Worm (Caenorhabditis elegans) whole organism, midembryonic: ENCODE results near the gene sto-2.

ENCODE experiments used
- T22C8.4 ChIP-seq: fragments of 200-800 bp; sonication (Bioruptor generic); IDR thresholded peaks from 2 replicates; pipeline ENCODE4 v1.3.6; 2022; ENCODE audit warnings: missing genetic modification characterization, missing compliant biosample characterization
- cog-1 ChIP-seq: sonication (generic microtip); optimal IDR thresholded peaks from 2 replicates; lab custom pipeline; 2016; ENCODE audit warnings: missing genetic modification characterization, missing compliant biosample characterization
- flt-1 ChIP-seq: fragments of 200-800 bp; sonication (Bioruptor generic); IDR thresholded peaks from 2 replicates; pipeline ENCODE4 v1.3.6; 2022; ENCODE audit warnings: missing genetic modification characterization, missing compliant biosample characterization
- klf-2 ChIP-seq: fragments of 200-800 bp; sonication (Bioruptor generic); conservative IDR thresholded peaks from 2 replicates; pipeline ENCODE4 v1.3.6; 2022; ENCODE audit warnings: missing genetic modification reagents, missing genetic modification characterization, missing compliant biosample characterization
- med-1 ChIP-seq: sonication (generic microtip); optimal IDR thresholded peaks from 2 replicates; lab custom pipeline; 2017; ENCODE audit warnings: missing genetic modification characterization, mild to moderate bottlenecking, missing compliant biosample characterization, antibody characterized with exemption, missing genetic modification reagents; ENCODE audit not compliant: insufficient read depth
- ref-1 ChIP-seq: fragments of 200-800 bp; sonication (Bioruptor generic); conservative IDR thresholded peaks from 2 replicates; pipeline ENCODE4 v1.3.6; 2022; ENCODE audit warnings: missing genetic modification reagents, missing genetic modification characterization, missing compliant biosample characterization
- tab-1 ChIP-seq: fragments of 200-800 bp; sonication (Bioruptor generic); IDR thresholded peaks from 2 replicates; pipeline ENCODE4 v1.3.6; 2022; ENCODE audit warnings: missing genetic modification characterization, missing compliant biosample characterization
- ztf-23 ChIP-seq: fragments of 200-800 bp; sonication (Bioruptor generic); IDR thresholded peaks from 2 replicates; pipeline ENCODE4 v1.3.6; 2022; ENCODE audit warnings: missing genetic modification reagents, missing genetic modification characterization, missing compliant biosample characterization
- ztf-29 ChIP-seq: fragments of 200-800 bp; sonication (Bioruptor generic); IDR thresholded peaks from 2 replicates; pipeline ENCODE4 v1.3.6; 2022; ENCODE audit warnings: missing genetic modification reagents, missing genetic modification characterization, missing compliant biosample characterization

The sto-2 gene

ce11 chrX:5354022-5354876 lies 31.1 kb upstream of the sto-2 start, which contains the start of gene pfn-2:
TSS of gene pfn-2 (minus strand) at chrX:5354072.
- TF ChIP-seq med-1 (GFP tag; lab: Kevin White, UChicago) (no peak), cog-1 (tag; lab: Kevin White, UChicago) (no peak), klf-2 (GFP tag; lab: Robert Waterston, UW) (0 out of 2 replicates have a peak, but pooled peaks have one; percentile 9), flt-1 (GFP tag; lab: Robert Waterston, UW) (peak; percentile 57; the same call in 1 of the 2 replicates), ztf-23 (peak; percentile 72; the same call in 1 of the 2 replicates)

- TF ChIP-seq ztf-23 (no peak), ztf-29 (no peak), klf-2 (GFP tag; lab: Robert Waterston, UW) (no peak), ref-1 (GFP tag; lab: Robert Waterston, UW) (no peak), T22C8.4 (GFP tag; lab: Robert Waterston, UW) (no peak), flt-1 (GFP tag; lab: Robert Waterston, UW) (no peak), tab-1 (GFP tag; lab: Robert Waterston, UW) (no peak), med-1 (GFP tag; lab: Kevin White, UChicago) (no peak), cog-1 (tag; lab: Kevin White, UChicago) (no peak)
These were observed 25.5 kb upstream of the sto-2 start, which contains the start of gene syx-3 for ce11 chrX:5348529-5349148. TSS of gene syx-3 (plus strand) at chrX:5349098.

- TF ChIP-seq T22C8.4 (GFP tag; lab: Robert Waterston, UW): no peak
- TF ChIP-seq ztf-29: no peak
- TF ChIP-seq tab-1 (GFP tag; lab: Robert Waterston, UW): no peak
These were observed 24.7 kb upstream of the sto-2 start for ce11 chrX:5347856-5348255.

ce11 chrX:5346303-5346702 lies 23.1 kb upstream of the sto-2 start:
- TF ChIP-seq ref-1 (GFP tag; lab: Robert Waterston, UW) (no peak), tab-1 (GFP tag; lab: Robert Waterston, UW) (no peak), cog-1 (tag; lab: Kevin White, UChicago) (no peak), ztf-23 (no peak), klf-2 (GFP tag; lab: Robert Waterston, UW) (no peak), ztf-29 (no peak), flt-1 (GFP tag; lab: Robert Waterston, UW) (no peak), T22C8.4 (GFP tag; lab: Robert Waterston, UW) (no peak), med-1 (GFP tag; lab: Kevin White, UChicago) (no peak)

DNA sequence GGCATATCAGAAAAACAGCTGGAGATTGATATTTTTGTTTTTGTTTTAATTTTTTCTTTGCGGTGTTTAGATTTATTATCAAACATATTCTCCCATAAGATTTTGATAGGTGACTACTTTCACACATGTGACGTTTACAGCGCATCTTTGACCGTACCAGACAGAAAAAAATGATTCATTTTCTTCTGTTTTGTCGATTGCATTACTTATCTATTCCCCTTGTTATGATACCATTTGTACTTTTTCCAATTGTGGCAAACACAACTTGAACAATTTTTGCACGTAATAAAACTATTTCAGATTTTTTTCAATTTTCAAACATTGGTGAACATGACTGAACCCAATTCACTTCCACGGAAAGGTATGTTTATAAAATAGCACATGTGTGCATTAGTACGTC lies 21.1 kb upstream of the sto-2 start, which contains the start of gene C26B9.1:
TSS of gene C26B9.1 (plus strand) at position 301 of the 400 bp plus-strand sequence.
- TF ChIP-seq tab-1 (GFP tag; lab: Robert Waterston, UW): no peak
- no peak for TF ChIP-seq ztf-23
- no peak for TF ChIP-seq flt-1 (GFP tag; lab: Robert Waterston, UW)
- TF ChIP-seq med-1 (GFP tag; lab: Kevin White, UChicago): no peak
- TF ChIP-seq cog-1 (tag; lab: Kevin White, UChicago): no peak
- no peak for TF ChIP-seq ztf-29
- TF ChIP-seq klf-2 (GFP tag; lab: Robert Waterston, UW): no peak

DNA sequence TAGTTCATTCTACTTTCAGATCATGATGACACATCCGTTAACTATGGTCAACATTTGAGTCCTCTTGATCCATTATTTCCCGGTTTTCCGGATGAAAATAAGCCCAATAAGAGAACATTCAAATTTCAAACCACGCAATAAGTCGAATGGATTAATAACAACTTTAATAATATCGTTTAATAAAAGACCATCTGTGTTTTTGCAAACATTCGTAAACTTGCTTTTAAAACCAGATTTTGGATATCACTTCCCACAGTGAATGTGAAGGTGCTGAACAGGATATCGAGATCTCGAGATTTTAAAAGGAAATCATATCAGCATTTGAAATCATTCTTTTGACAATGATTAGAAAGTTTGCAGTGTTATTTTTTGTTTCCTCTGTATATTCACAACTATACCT lies 18.8 kb upstream of the sto-2 start, which contains the start of gene C26B9.7:
TSS of gene C26B9.7 (plus strand) at position 301 of the 400 bp plus-strand sequence.
- TF ChIP-seq tab-1 (GFP tag; lab: Robert Waterston, UW): no peak
- TF ChIP-seq ztf-29: no peak
- TF ChIP-seq klf-2 (GFP tag; lab: Robert Waterston, UW): no peak
- TF ChIP-seq T22C8.4 (GFP tag; lab: Robert Waterston, UW): no peak
- TF ChIP-seq ztf-23: no peak
- TF ChIP-seq ref-1 (GFP tag; lab: Robert Waterston, UW): no peak
- no peak for TF ChIP-seq med-1 (GFP tag; lab: Kevin White, UChicago)
- TF ChIP-seq cog-1 (tag; lab: Kevin White, UChicago): no peak
- no peak for TF ChIP-seq flt-1 (GFP tag; lab: Robert Waterston, UW)

DNA sequence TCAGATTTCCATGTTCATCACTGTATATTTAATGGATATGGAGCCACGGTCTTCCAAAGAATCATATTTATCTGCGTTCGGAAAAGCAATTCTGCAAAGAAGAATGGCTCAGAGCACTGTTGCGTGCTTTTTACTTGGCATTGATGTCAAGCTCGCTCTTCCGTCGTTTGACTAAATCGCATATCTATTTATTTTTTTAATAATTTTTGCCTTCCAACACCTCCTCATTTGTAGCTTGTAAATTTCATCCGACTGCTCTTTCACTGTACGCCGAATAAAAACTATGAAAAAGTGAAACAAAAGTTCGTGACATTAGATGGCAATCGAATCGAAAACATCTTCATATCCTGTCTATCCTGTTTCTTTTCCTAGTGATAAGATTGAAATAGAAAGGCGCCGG lies 16.7 kb upstream of the sto-2 start, which contains the start of gene C26B9.2:
TSS of gene C26B9.2 (plus strand) at position 301 of the 400 bp plus-strand sequence.
- TF ChIP-seq med-1 (GFP tag; lab: Kevin White, UChicago): no peak
- TF ChIP-seq cog-1 (tag; lab: Kevin White, UChicago): no peak
- no peak for TF ChIP-seq ztf-29

- no peak for TF ChIP-seq tab-1 (GFP tag; lab: Robert Waterston, UW)
- TF ChIP-seq med-1 (GFP tag; lab: Kevin White, UChicago): no peak
- no peak for TF ChIP-seq cog-1 (tag; lab: Kevin White, UChicago)
- TF ChIP-seq ztf-23: no peak
- TF ChIP-seq ref-1 (GFP tag; lab: Robert Waterston, UW): no peak
- TF ChIP-seq T22C8.4 (GFP tag; lab: Robert Waterston, UW): no peak
- no peak for TF ChIP-seq flt-1 (GFP tag; lab: Robert Waterston, UW)
- no peak for TF ChIP-seq klf-2 (GFP tag; lab: Robert Waterston, UW)
- TF ChIP-seq ztf-29: no peak
These were observed 16.2 kb upstream of the sto-2 start for ce11 chrX:5339357-5339756.

DNA sequence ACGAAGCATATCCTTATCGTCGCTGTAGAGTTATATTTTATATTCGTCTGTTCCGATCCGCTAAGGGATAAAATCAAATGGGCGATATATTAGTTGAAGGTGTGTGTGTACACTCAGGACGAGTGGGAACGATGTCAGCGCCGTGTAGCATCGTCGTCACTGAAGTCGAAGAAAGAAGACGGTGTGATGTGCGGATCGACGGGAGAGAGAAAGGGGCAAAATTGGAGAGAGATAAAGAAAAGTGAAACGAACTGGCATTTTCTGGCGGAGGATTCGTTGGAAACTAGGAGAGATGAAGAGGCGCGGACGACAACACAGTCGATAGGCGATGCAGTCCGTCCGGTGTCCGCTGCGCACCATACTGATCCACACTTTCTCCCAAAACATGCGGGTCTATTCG lies 14.8 kb upstream of the sto-2 start, which contains the start of gene C26B9.3:
TSS of gene C26B9.3 (plus strand) at position 343 of the 400 bp plus-strand sequence.
- TF ChIP-seq T22C8.4 (GFP tag; lab: Robert Waterston, UW) (no peak), tab-1 (GFP tag; lab: Robert Waterston, UW) (no peak), med-1 (GFP tag; lab: Kevin White, UChicago) (no peak), klf-2 (GFP tag; lab: Robert Waterston, UW) (no peak), ztf-23 (no peak), cog-1 (tag; lab: Kevin White, UChicago) (no peak), ztf-29 (no peak), flt-1 (GFP tag; lab: Robert Waterston, UW) (no peak), ref-1 (GFP tag; lab: Robert Waterston, UW) (no peak)
